Worm (Caenorhabditis elegans) whole organism, mixed stage, embryonic: ENCODE measurements around the gene C48B4.3.

Source experiments
- M03D4.4 ChIP-seq: sonication (generic microtip); optimal IDR thresholded peaks from 2 replicates; lab custom pipeline; 2017; ENCODE audit warnings: mild to moderate bottlenecking, missing genetic modification characterization, missing compliant biosample characterization
- bed-3 ChIP-seq: fragments of 200-800 bp; sonication (Bioruptor generic); optimal IDR thresholded peaks from 3 replicates; lab custom pipeline; 2018; ENCODE audit warnings: mild to moderate bottlenecking, missing genetic modification characterization, moderate library complexity, missing compliant biosample characterization
- blmp-1 ChIP-seq: fragments of 150-350 bp; optimal IDR thresholded peaks from 2 replicates; lab custom pipeline; 2014; ENCODE audit warnings: missing biosample characterization, missing genetic modification characterization
- ceh-39 ChIP-seq: fragments of 150-350 bp; optimal IDR thresholded peaks from 2 replicates; lab custom pipeline; 2014; ENCODE audit warnings: missing biosample characterization, missing genetic modification characterization
- ceh-43 ChIP-seq: fragments of 200-800 bp; sonication (Bioruptor generic); optimal IDR thresholded peaks from 2 replicates; lab custom pipeline; 2018; ENCODE audit warnings: mild to moderate bottlenecking, missing genetic modification characterization, moderate library complexity, missing compliant biosample characterization
- ceh-83 ChIP-seq: fragments of 200-800 bp; sonication (Bioruptor generic); optimal IDR thresholded peaks from 2 replicates; lab custom pipeline; 2018; ENCODE audit warnings: mild to moderate bottlenecking, missing genetic modification characterization, missing compliant biosample characterization
- ces-1 ChIP-seq: fragments of 150-350 bp; optimal IDR thresholded peaks from 2 replicates; lab custom pipeline; 2014; ENCODE audit warnings: missing biosample characterization, missing genetic modification reagents, missing genetic modification characterization
- cnd-1 ChIP-seq: fragments of 200-800 bp; sonication (Bioruptor generic); optimal IDR thresholded peaks from 2 replicates; lab custom pipeline; 2018; ENCODE audit warnings: mild to moderate bottlenecking, missing genetic modification characterization, missing compliant biosample characterization
- drap-1 ChIP-seq: fragments of 200-800 bp; sonication (Bioruptor generic); optimal IDR thresholded peaks from 3 replicates; lab custom pipeline; 2018; ENCODE audit warnings: mild to moderate bottlenecking, missing genetic modification characterization, missing compliant biosample characterization
- elt-1 ChIP-seq: sonication (generic microtip); optimal IDR thresholded peaks from 2 replicates; lab custom pipeline; 2017; ENCODE audit warnings: missing genetic modification characterization, mild to moderate bottlenecking, missing compliant biosample characterization, antibody characterized with exemption, moderate library complexity, borderline replicate concordance; ENCODE audit not compliant: insufficient read depth
- elt-3 ChIP-seq: fragments of 150-350 bp; optimal IDR thresholded peaks from 2 replicates; lab custom pipeline; 2014; ENCODE audit warnings: missing biosample characterization, missing genetic modification characterization
- flh-1 ChIP-seq: fragments of 200-800 bp; sonication (Bioruptor generic); optimal IDR thresholded peaks from 2 replicates; lab custom pipeline; 2018; ENCODE audit warnings: mild to moderate bottlenecking, missing genetic modification characterization, moderate library complexity, missing compliant biosample characterization
- ham-2 ChIP-seq: fragments of 200-800 bp; sonication (Bioruptor generic); optimal IDR thresholded peaks from 2 replicates; lab custom pipeline; 2018; ENCODE audit warnings: mild to moderate bottlenecking, missing genetic modification characterization, missing compliant biosample characterization
- hlh-1 ChIP-seq: fragments of 150-350 bp; optimal IDR thresholded peaks from 2 replicates; lab custom pipeline; 2014; ENCODE audit warnings: missing biosample characterization, missing genetic modification reagents, missing genetic modification characterization
- lin-13 ChIP-seq: fragments of 150-350 bp; optimal IDR thresholded peaks from 2 replicates; lab custom pipeline; 2014; ENCODE audit warnings: missing biosample characterization, missing genetic modification characterization
- lin-32 ChIP-seq: fragments of 200-800 bp; sonication (Bioruptor generic); optimal IDR thresholded peaks from 2 replicates; lab custom pipeline; 2018; ENCODE audit warnings: mild to moderate bottlenecking, missing genetic modification characterization, missing compliant biosample characterization
- lsy-2 ChIP-seq: fragments of 150-350 bp; optimal IDR thresholded peaks from 2 replicates; lab custom pipeline; 2014; ENCODE audit warnings: missing biosample characterization, missing genetic modification characterization
- mep-1 ChIP-seq: fragments of 150-350 bp; optimal IDR thresholded peaks from 2 replicates; lab custom pipeline; 2017; ENCODE audit warnings: missing biosample characterization, missing genetic modification reagents, missing genetic modification characterization, inconsistent platforms
- mls-2 ChIP-seq: sonication (generic microtip); optimal IDR thresholded peaks from 2 replicates; lab custom pipeline; 2016; ENCODE audit warnings: mild to moderate bottlenecking, missing genetic modification characterization, moderate library complexity, missing compliant biosample characterization
- nhr-2 ChIP-seq: fragments of 150-350 bp; optimal IDR thresholded peaks from 2 replicates; lab custom pipeline; 2014; ENCODE audit warnings: missing biosample characterization, missing genetic modification characterization
- nhr-237 ChIP-seq: fragments of 150-350 bp; optimal IDR thresholded peaks from 2 replicates; lab custom pipeline; 2014; ENCODE audit warnings: missing biosample characterization, missing genetic modification characterization
- nhr-28 ChIP-seq: fragments of 150-350 bp; optimal IDR thresholded peaks from 2 replicates; lab custom pipeline; 2014; ENCODE audit warnings: missing biosample characterization, missing genetic modification characterization
- nhr-76 ChIP-seq: sonication (generic microtip); optimal IDR thresholded peaks from 2 replicates; lab custom pipeline; 2017; ENCODE audit warnings: missing biosample characterization, missing genetic modification characterization
- pha-4 ChIP-seq: fragments of 150-350 bp; optimal IDR thresholded peaks from 2 replicates; lab custom pipeline; 2018; ENCODE audit warnings: missing biosample characterization, missing genetic modification reagents, missing genetic modification characterization
- sem-2 ChIP-seq: fragments of 200-800 bp; sonication (Bioruptor generic); optimal IDR thresholded peaks from 2 replicates; lab custom pipeline; 2018; ENCODE audit warnings: mild to moderate bottlenecking, missing genetic modification characterization, missing compliant biosample characterization
- snpc-4 ChIP-seq: fragments of 150-350 bp; optimal IDR thresholded peaks from 2 replicates; lab custom pipeline; 2014; ENCODE audit warnings: missing biosample characterization, missing genetic modification characterization
- sptf-1 ChIP-seq: sonication (generic microtip); optimal IDR thresholded peaks from 2 replicates; lab custom pipeline; 2017; ENCODE audit warnings: mild to moderate bottlenecking, missing genetic modification characterization, moderate library complexity, missing compliant biosample characterization
- tbx-8 ChIP-seq: fragments of 200-800 bp; sonication (Bioruptor generic); optimal IDR thresholded peaks from 2 replicates; lab custom pipeline; 2018; ENCODE audit warnings: mild to moderate bottlenecking, missing genetic modification characterization, moderate library complexity, missing compliant biosample characterization
- unc-120 ChIP-seq: sonication (generic microtip); optimal IDR thresholded peaks from 2 replicates; lab custom pipeline; 2017; ENCODE audit warnings: missing genetic modification characterization, missing compliant biosample characterization; ENCODE audit not compliant: poor library complexity, severe bottlenecking
- unc-62 ChIP-seq: fragments of 150-350 bp; optimal IDR thresholded peaks from 2 replicates; lab custom pipeline; 2014; ENCODE audit warnings: missing biosample characterization, missing genetic modification reagents, missing genetic modification characterization
- zip-8 ChIP-seq: fragments of 150-350 bp; optimal IDR thresholded peaks from 2 replicates; lab custom pipeline; 2014; ENCODE audit warnings: missing biosample characterization, missing genetic modification characterization
- ztf-11 ChIP-seq: fragments of 150-350 bp; optimal IDR thresholded peaks from 2 replicates; lab custom pipeline; 2014; ENCODE audit warnings: missing biosample characterization, missing genetic modification characterization

Gene C48B4.3

DNA sequence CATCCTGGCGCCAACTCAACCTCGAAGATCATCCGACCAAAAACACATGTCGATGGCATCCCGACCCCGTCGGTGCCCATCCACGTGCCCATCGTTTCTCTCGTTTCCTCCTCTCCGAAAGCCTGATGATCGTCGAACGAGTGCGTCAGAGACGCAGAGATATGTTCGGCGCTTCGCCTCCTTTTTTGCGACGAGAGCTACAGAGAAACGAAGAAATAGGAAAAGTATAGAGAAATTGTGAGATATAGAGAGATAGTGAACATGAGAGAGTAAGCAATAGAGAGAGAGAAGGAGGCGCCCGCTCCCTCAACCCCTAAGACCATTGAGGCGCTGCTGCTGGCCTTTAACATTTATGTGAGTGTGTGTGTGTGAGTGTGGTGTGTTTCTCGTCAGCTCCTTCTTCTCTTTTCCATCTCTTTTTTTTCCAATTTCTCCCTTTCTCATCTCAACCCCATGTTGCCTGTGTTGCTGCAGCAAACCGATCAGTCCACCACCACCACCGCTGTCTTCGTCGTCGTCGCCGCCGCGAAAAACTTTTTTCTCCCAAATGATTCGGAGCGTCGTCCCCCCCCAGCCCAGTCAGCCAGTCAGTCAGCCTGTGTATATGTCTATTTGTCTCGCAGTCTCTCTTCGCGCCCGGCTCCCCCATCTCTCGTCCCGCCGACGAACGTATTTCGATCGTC, 37.0 kb upstream of the C48B4.3 start, which contains the start of gene hlh-11:
TSS of gene hlh-11 (plus strand) at position 633 of the 683 bp plus-strand sequence.
- peak; percentile 20 for TF ChIP-seq unc-62
- no peak for TF ChIP-seq sem-2 (GFP tag; lab: Kevin White, UChicago)
- no peak for TF ChIP-seq ceh-83 (GFP tag; lab: Kevin White, UChicago)
- peak; percentile 23 for TF ChIP-seq mls-2
- TF ChIP-seq ztf-11 (tag; lab: Kevin White, UChicago): no peak
- no peak for TF ChIP-seq elt-3
- TF ChIP-seq pha-4: no peak
- TF ChIP-seq snpc-4 (tag; lab: Kevin White, UChicago): no peak
- TF ChIP-seq mep-1 (tag; lab: Kevin White, UChicago): peak; percentile 8
- no peak for TF ChIP-seq elt-1
- TF ChIP-seq lin-32: no peak
- TF ChIP-seq nhr-2: no peak
- peak; percentile 19 for TF ChIP-seq lin-13 (tag; lab: Kevin White, UChicago)
- TF ChIP-seq tbx-8 (GFP tag; lab: Kevin White, UChicago): no peak
- peak; percentile 35 for TF ChIP-seq lsy-2 (tag; lab: Kevin White, UChicago)
- TF ChIP-seq nhr-28: no peak
- peak; percentile 58 for TF ChIP-seq ces-1
- TF ChIP-seq hlh-1 (tag; lab: Kevin White, UChicago): peak; percentile 25
- no peak for TF ChIP-seq M03D4.4 (tag; lab: Kevin White, UChicago)
- TF ChIP-seq bed-3 (GFP tag; lab: Kevin White, UChicago): no peak
- no peak for TF ChIP-seq cnd-1 (tag; lab: Kevin White, UChicago)
- TF ChIP-seq unc-120: peak; percentile 96
- peak; percentile 32 for TF ChIP-seq flh-1 (GFP tag; lab: Kevin White, UChicago)
- no peak for TF ChIP-seq sptf-1 (tag; lab: Kevin White, UChicago)
- TF ChIP-seq blmp-1 (tag; lab: Kevin White, UChicago): no peak
- no peak for TF ChIP-seq nhr-76 (tag; lab: Kevin White, UChicago)
- no peak for TF ChIP-seq ceh-43
- no peak for TF ChIP-seq zip-8 (tag; lab: Kevin White, UChicago)
- no peak for TF ChIP-seq drap-1 (GFP tag; lab: Kevin White, UChicago)
- TF ChIP-seq nhr-237 (tag; lab: Kevin White, UChicago): peak; percentile 45
- TF ChIP-seq ceh-39 (tag; lab: Kevin White, UChicago): no peak
- no peak for TF ChIP-seq ham-2

DNA sequence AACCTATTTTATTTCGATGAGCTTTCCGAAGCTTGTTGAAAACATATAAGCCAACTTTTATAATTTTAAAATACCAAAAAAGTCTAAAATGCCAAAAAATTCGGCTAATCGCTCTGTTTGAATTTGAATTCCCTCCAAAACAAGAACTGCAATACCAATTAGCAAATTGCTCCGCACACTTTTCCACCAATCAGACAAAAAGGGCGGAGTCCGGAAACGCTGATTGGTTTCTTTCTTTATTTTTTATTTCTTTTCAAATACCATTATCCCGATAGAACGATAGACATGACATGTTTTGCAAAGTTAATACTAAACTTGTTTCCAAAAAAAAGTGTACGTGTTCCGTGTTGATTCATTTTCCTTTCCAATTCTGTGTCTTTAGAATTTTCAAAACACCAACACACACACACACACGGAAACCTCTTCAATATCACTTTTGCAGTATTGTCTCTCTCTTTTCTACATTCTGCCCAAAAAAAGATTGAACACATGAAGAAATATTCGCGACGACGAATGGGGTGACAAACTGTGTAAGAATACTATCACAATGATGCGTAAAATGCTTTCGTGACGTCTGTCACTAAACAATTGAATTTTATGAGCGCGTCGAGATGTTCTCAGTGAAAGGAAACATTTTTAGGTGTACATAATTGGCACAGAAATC, 35.5 kb upstream of the C48B4.3 start:
- TF ChIP-seq flh-1 (GFP tag; lab: Kevin White, UChicago) (no peak), lin-32 (no peak), mep-1 (tag; lab: Kevin White, UChicago) (no peak), nhr-76 (tag; lab: Kevin White, UChicago) (no peak)

DNA sequence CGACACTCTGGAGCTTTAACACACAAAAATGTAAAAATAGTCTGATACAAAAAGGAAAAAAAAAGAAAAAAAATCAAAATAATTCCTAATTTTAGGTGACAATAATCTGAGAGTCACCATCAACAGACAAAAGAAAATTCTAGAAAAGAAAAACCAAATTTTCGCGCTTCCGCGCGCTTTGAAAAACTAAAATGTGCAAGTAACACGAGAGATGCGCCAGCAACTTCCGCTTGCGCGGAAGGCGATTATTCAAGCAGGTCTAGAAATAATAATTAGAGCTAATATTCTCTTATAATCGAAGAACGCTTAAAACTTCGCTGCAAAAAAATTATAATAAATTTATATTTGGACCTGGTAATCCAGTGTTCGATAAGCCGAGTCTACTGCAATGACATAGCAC, 34.7 kb upstream of the C48B4.3 start:
- TF ChIP-seq ztf-11 (tag; lab: Kevin White, UChicago) (no peak), ceh-83 (GFP tag; lab: Kevin White, UChicago) (peak; percentile 65), lin-13 (tag; lab: Kevin White, UChicago) (peak; percentile 44)

DNA sequence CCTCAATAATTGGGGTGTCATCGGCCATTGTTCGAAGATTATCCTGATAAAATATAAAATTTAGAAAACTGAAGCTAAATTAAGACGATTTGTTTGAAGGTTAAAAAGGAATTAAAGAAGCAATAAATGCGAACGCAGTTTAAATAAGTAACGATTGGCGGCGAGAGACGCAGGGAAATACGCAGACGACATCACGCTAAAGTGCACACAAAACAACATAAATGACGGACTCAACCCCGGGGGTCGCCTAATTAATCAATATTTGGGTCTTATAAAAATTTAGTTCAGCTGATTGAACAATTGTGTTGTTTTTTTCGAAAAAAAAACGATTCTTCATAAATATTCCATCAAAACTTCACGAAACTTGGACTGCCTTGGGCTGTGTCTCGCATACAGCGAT, 34.2 kb upstream of the C48B4.3 start, which contains the start of gene hcp-3:
TSS of gene hcp-3 (minus strand) at position 45 of the 400 bp plus-strand sequence.
- TF ChIP-seq nhr-28 (no peak), drap-1 (GFP tag; lab: Kevin White, UChicago) (no peak), ces-1 (peak; percentile 68), M03D4.4 (tag; lab: Kevin White, UChicago) (peak; percentile 7), sem-2 (GFP tag; lab: Kevin White, UChicago) (no peak), mls-2 (peak; percentile 44), ham-2 (no peak), zip-8 (tag; lab: Kevin White, UChicago) (no peak), nhr-2 (no peak), nhr-76 (tag; lab: Kevin White, UChicago) (no peak), hlh-1 (tag; lab: Kevin White, UChicago) (no peak), unc-120 (no peak), lin-13 (tag; lab: Kevin White, UChicago) (peak; percentile 44), mep-1 (tag; lab: Kevin White, UChicago) (peak; percentile 49), sptf-1 (tag; lab: Kevin White, UChicago) (no peak), ztf-11 (tag; lab: Kevin White, UChicago) (no peak), unc-62 (no peak), lsy-2 (tag; lab: Kevin White, UChicago) (peak; percentile 45), pha-4 (no peak), ceh-39 (tag; lab: Kevin White, UChicago) (no peak), blmp-1 (tag; lab: Kevin White, UChicago) (no peak), flh-1 (GFP tag; lab: Kevin White, UChicago) (no peak)
- TF ChIP-seq, all 35 proteins: peak for 6
